Worm (Caenorhabditis elegans) whole organism, L2 larva: ENCODE data around the gene Y57E12B.11.

ENCODE experiments used
- F13H6.1 ChIP-seq: sonication (generic microtip); optimal IDR thresholded peaks from 2 replicates; lab custom pipeline; 2016; ENCODE audit warnings: missing genetic modification characterization, missing compliant biosample characterization
- egl-27 ChIP-seq: sonication (generic microtip); optimal IDR thresholded peaks from 3 replicates; lab custom pipeline; 2017; ENCODE audit warnings: missing biosample characterization, missing genetic modification reagents, missing genetic modification characterization
- fos-1 ChIP-seq: fragments of 150-350 bp; optimal IDR thresholded peaks from 2 replicates; lab custom pipeline; 2014; ENCODE audit warnings: missing biosample characterization, missing genetic modification characterization
- nhr-12 ChIP-seq: fragments of 150-350 bp; optimal IDR thresholded peaks from 2 replicates; lab custom pipeline; 2014; ENCODE audit warnings: missing biosample characterization, missing genetic modification characterization
- unc-62 ChIP-seq: fragments of 150-350 bp; optimal IDR thresholded peaks from 2 replicates; lab custom pipeline; 2014; ENCODE audit warnings: missing biosample characterization, missing genetic modification reagents, missing genetic modification characterization
- ztf-11 ChIP-seq: sonication (generic microtip); optimal IDR thresholded peaks from 2 replicates; lab custom pipeline; 2017; ENCODE audit warnings: missing biosample characterization, missing genetic modification characterization

ce11 chrV:6900173-6900638 lies 49.5 kb downstream of the Y57E12B.11 start, which contains the start of gene odc-1:
- TF ChIP-seq fos-1 (no peak), nhr-12 (tag; lab: Kevin White, UChicago) (no peak), unc-62 (GFP tag; lab: Kevin White, UChicago) (no peak), ztf-11 (tag; lab: Kevin White, UChicago) (no peak), F13H6.1 (tag; lab: Kevin White, UChicago) (no peak), egl-27 (tag; lab: Kevin White, UChicago) (no peak)
